Worm (Caenorhabditis elegans): Measurements from ENCODE around the gene C40H1.8.

DNA sequence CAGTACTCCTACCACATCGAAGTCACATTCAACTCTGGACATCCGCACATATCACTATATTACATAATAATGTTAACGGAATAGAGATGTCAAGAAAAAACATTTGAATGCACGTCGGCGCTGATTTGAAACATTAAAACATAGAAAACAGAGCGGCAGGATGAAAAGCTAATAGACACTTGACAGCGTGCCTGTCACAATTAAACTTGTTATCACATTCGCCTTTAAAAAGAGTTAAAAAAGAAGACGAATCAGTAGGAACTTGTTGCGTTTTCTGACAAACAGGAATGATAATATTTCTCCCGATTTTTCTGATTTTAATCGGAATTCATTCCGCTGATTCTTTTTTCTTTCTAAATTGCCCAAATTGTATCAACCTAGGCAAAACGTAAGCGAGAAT lies 3.1 kb downstream of the C40H1.8 start:
- no peak for TF ChIP-seq him-1 (tag; optimal IDR thresholded peaks at IDR 0.05)
- no peak for TF ChIP-seq dao-5 (tag; optimal IDR thresholded peaks at IDR 0.05)
- TF ChIP-seq W03F9.2 (tag; optimal IDR thresholded peaks at IDR 0.05), result no peak

Data from whole organism, L4/young adult.